Fruit fly (Drosophila melanogaster): ENCODE results near the gene CG9215.

CG9215 gene

DNA sequence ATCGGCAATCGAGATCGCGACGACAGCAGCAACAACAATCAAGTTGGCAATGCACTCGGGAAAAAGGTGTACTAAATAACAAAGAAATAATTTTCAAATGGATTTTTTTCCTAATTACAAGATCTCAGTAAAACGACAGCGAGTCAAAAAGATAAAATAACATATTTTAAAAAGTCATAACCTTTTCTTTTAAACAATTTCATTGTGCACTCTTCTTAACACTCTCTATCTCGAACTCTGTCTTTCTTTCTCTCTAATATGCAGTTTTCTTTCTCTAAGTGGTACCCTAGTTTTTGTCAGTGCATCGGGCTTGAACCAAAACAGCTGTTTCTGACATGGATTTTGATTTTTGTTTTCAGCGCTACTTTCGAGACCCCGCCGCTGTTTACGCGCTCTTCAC, 33.6 kb downstream of the CG9215 start (continued):
- TF ChIP-seq CG15269 (tag; optimal IDR thresholded peaks at IDR 0.05) (peak; percentile 86), CG31224 (GFP tag; IDR thresholded peaks at IDR 0.05) (peak; percentile 74), vfl (GFP tag; optimal IDR thresholded peaks at IDR 0.05) (peak; percentile 14), CG12236 (GFP tag; optimal IDR thresholded peaks at IDR 0.05) (peak; percentile 36), kni (GFP tag; optimal IDR thresholded peaks at IDR 0.05) (no peak), CG16863 (GFP tag; optimal IDR thresholded peaks at IDR 0.05) (peak; percentile 59), zfh1 (GFP tag; IDR thresholded peaks at IDR 0.05) (0 out of 3 replicates have a peak, but pooled peaks have one; percentile 52), Sox100B (GFP tag; optimal IDR thresholded peaks at IDR 0.05) (peak; percentile 81), CG12299 (tag; optimal IDR thresholded peaks at IDR 0.05) (peak; percentile 59), zen2 (GFP tag; IDR thresholded peaks at IDR 0.05; ENCODE audit: partially characterized antibody) (no peak), Dp (GFP tag; optimal IDR thresholded peaks at IDR 0.05) (no peak), ase (GFP tag; IDR thresholded peaks at IDR 0.05) (peak; percentile 60; the same call in 2 of the 3 replicates), CG12391 (tag; optimal IDR thresholded peaks at IDR 0.05) (peak; percentile 74), CG9609 (GFP tag; optimal IDR thresholded peaks at IDR 0.05) (peak; percentile 70), bbx (GFP tag; IDR thresholded peaks at IDR 0.05; ENCODE audit: partially characterized antibody) (no peak), CG13296 (GFP tag; optimal IDR thresholded peaks at IDR 0.05) (peak; percentile 78), grn (GFP tag; optimal IDR thresholded peaks at IDR 0.05) (no peak), CG7372 (GFP tag; IDR thresholded peaks at IDR 0.05) (peak; percentile 79), pb (GFP tag; optimal IDR thresholded peaks at IDR 0.05) (peak; percentile 57), lov (optimal IDR thresholded peaks at IDR 0.05) (no peak), lov (GFP tag; IDR thresholded peaks at IDR 0.05) (no peak), ci (GFP tag; IDR thresholded peaks at IDR 0.05) (peak; percentile 64; the same call in 1 of the 3 replicates), CG11504 (tag; optimal IDR thresholded peaks at IDR 0.05) (peak; percentile 88), Rfx (GFP tag; IDR thresholded peaks at IDR 0.05) (peak; percentile 86), Hr3 (GFP tag; optimal IDR thresholded peaks at IDR 0.05) (peak; percentile 56), slbo (GFP tag; IDR thresholded peaks at IDR 0.05) (peak; percentile 79), stc (GFP tag; IDR thresholded peaks at IDR 0.05) (peak; percentile 67; the same call in 1 of the 2 replicates), bigmax (GFP tag; optimal IDR thresholded peaks at IDR 0.05) (no peak), CG2889 (GFP tag; IDR thresholded peaks at IDR 0.05) (peak; percentile 62; the same call in 2 of the 3 replicates), Hr78 (GFP tag; optimal IDR thresholded peaks at IDR 0.05) (peak in 1 of 2 experiments; percentile 23), nerfin-1 (tag; optimal IDR thresholded peaks at IDR 0.05) (peak; percentile 66), CG10147 (GFP tag; optimal IDR thresholded peaks at IDR 0.05) (peak; percentile 87), CG10267 (tag; optimal IDR thresholded peaks at IDR 0.05) (peak; percentile 62), eve (GFP tag; optimal IDR thresholded peaks at IDR 0.05) (peak in 1 of 2 experiments; percentile 81), CG7928 (GFP tag; optimal IDR thresholded peaks at IDR 0.05) (peak; percentile 48), CG1602 (GFP tag; optimal IDR thresholded peaks at IDR 0.05) (peak; percentile 56), CG34422 (GFP tag; IDR thresholded peaks at IDR 0.05) (peak; percentile 72), CG9817 (tag; optimal IDR thresholded peaks at IDR 0.05) (peak; percentile 79), HLHmδ (GFP tag; optimal IDR thresholded peaks at IDR 0.05) (no peak), yki (optimal IDR thresholded peaks at IDR 0.05) (no peak), CG6175 (GFP tag; IDR thresholded peaks at IDR 0.05) (peak; percentile 54; the same call in 1 of the 3 replicates), CG15601 (tag; optimal IDR thresholded peaks at IDR 0.05) (no peak), Hey (tag; optimal IDR thresholded peaks at IDR 0.05) (no peak), Max (GFP tag; optimal IDR thresholded peaks at IDR 0.05) (peak; percentile 35), CG6765 (GFP tag; optimal IDR thresholded peaks at IDR 0.05) (peak; percentile 14), CG10431 (GFP tag; optimal IDR thresholded peaks at IDR 0.05) (no peak), CG1647 (GFP tag; optimal IDR thresholded peaks at IDR 0.05) (peak; percentile 39), Oli (tag; optimal IDR thresholded peaks at IDR 0.05) (peak; percentile 86), CG10462 (GFP tag; optimal IDR thresholded peaks at IDR 0.05) (peak; percentile 29), Myb (GFP tag; optimal IDR thresholded peaks at IDR 0.05) (peak; percentile 48), Dbx (GFP tag; IDR thresholded peaks at IDR 0.05) (peak; percentile 63)

All from whole organism, embryonic.